Worm (Caenorhabditis elegans) whole organism, late embryonic: Measurements from ENCODE around the gene ecps-2.

Experiments
- ama-1 ChIP-seq: fragments of 150-350 bp; optimal IDR thresholded peaks from 2 replicates; lab custom pipeline; 2014
- ceh-48 ChIP-seq: sonication (generic microtip); optimal IDR thresholded peaks from 2 replicates; lab custom pipeline; 2016; ENCODE audit warnings: missing genetic modification characterization, inconsistent platforms, missing compliant biosample characterization
- dmd-4 ChIP-seq: sonication (generic microtip); optimal IDR thresholded peaks from 2 replicates; lab custom pipeline; 2016; ENCODE audit warnings: borderline replicate concordance, missing genetic modification characterization, missing compliant biosample characterization
- mec-3 ChIP-seq: sonication (generic microtip); optimal IDR thresholded peaks from 2 replicates; lab custom pipeline; 2016; ENCODE audit warnings: borderline replicate concordance, missing genetic modification characterization, missing compliant biosample characterization
- nfya-1 ChIP-seq: sonication (generic microtip); optimal IDR thresholded peaks from 2 replicates; lab custom pipeline; 2017; ENCODE audit warnings: missing genetic modification characterization, mild to moderate bottlenecking, missing compliant biosample characterization, antibody characterized with exemption, moderate library complexity
- pax-1 ChIP-seq: fragments of 150-350 bp; optimal IDR thresholded peaks from 2 replicates; lab custom pipeline; 2014; ENCODE audit warnings: missing biosample characterization, missing genetic modification characterization
- unc-42 ChIP-seq: sonication (generic microtip); optimal IDR thresholded peaks from 2 replicates; lab custom pipeline; 2016; ENCODE audit warnings: missing genotype, missing genetic modification characterization, missing compliant biosample characterization
- unc-86 ChIP-seq: sonication (generic microtip); optimal IDR thresholded peaks from 2 replicates; lab custom pipeline; 2016; ENCODE audit warnings: missing genetic modification characterization, missing compliant biosample characterization

ce11 chrIII:10395990-10396389 lies 46.9 kb upstream of the ecps-2 start, which contains the start of gene M03C11.1:
- TF ChIP-seq ama-1 (lab: Kevin White, UChicago) (no peak), unc-86 (tag; lab: Kevin White, UChicago) (no peak), nfya-1 (no peak), pax-1 (tag; lab: Kevin White, UChicago) (no peak), mec-3 (tag; lab: Kevin White, UChicago) (no peak), unc-42 (tag; lab: Kevin White, UChicago) (no peak), dmd-4 (tag; lab: Kevin White, UChicago) (no peak), ceh-48 (tag; lab: Kevin White, UChicago) (no peak)
